Worm (Caenorhabditis elegans) whole organism, early embryonic: Measurements from ENCODE around the gene wah-1.

Source experiments
- B0310.2 ChIP-seq: sonication (generic microtip); optimal IDR thresholded peaks from 2 replicates; lab custom pipeline; 2016; ENCODE audit warnings: mild to moderate bottlenecking, missing genetic modification characterization, missing compliant biosample characterization
- F13C5.2 ChIP-seq: sonication (generic microtip); optimal IDR thresholded peaks from 2 replicates; lab custom pipeline; 2017; ENCODE audit warnings: mild to moderate bottlenecking, missing genetic modification characterization, inconsistent platforms, missing compliant biosample characterization
- ama-1 ChIP-seq: fragments of 150-350 bp; optimal IDR thresholded peaks from 2 replicates; lab custom pipeline; 2014
- ceh-13 ChIP-seq: fragments of 200-800 bp; sonication (Bioruptor generic); optimal IDR thresholded peaks from 2 replicates; lab custom pipeline; 2018; ENCODE audit warnings: mild to moderate bottlenecking, missing genetic modification characterization, missing compliant biosample characterization
- ceh-36 ChIP-seq: sonication (generic microtip); optimal IDR thresholded peaks from 2 replicates; lab custom pipeline; 2016; ENCODE audit warnings: missing genetic modification characterization, inconsistent platforms, missing compliant biosample characterization
- ets-7 ChIP-seq: sonication (generic microtip); optimal IDR thresholded peaks from 2 replicates; lab custom pipeline; 2016; ENCODE audit warnings: missing genotype, missing genetic modification characterization, missing compliant biosample characterization
- flt-1 ChIP-seq: fragments of 200-800 bp; sonication (Bioruptor generic); IDR thresholded peaks from 2 replicates; pipeline ENCODE4 v1.3.6; 2022; ENCODE audit warnings: missing genetic modification characterization, missing compliant biosample characterization
- hmbx-1 ChIP-seq: sonication (generic microtip); optimal IDR thresholded peaks from 2 replicates; lab custom pipeline; 2016; ENCODE audit warnings: mild to moderate bottlenecking, missing genetic modification characterization, missing compliant biosample characterization
- hmg-4 ChIP-seq: fragments of 200-800 bp; sonication (Bioruptor generic); optimal IDR thresholded peaks from 2 replicates; lab custom pipeline; 2018; ENCODE audit warnings: mild to moderate bottlenecking, missing genetic modification characterization, missing compliant biosample characterization
- hnd-1 ChIP-seq: sonication (generic microtip); optimal IDR thresholded peaks from 2 replicates; lab custom pipeline; 2016; ENCODE audit warnings: missing genetic modification characterization, missing compliant biosample characterization
- pes-1 ChIP-seq: fragments of 200-800 bp; sonication (Bioruptor generic); IDR thresholded peaks from 2 replicates; pipeline ENCODE4 v1.3.6; 2022; ENCODE audit warnings: missing genetic modification reagents, missing genetic modification characterization, missing compliant biosample characterization
- sea-1 ChIP-seq: fragments of 200-800 bp; sonication (Bioruptor generic); conservative IDR thresholded peaks from 2 replicates; pipeline ENCODE4 v1.3.6; 2022; ENCODE audit warnings: missing genetic modification characterization, missing compliant biosample characterization
- tbx-11 ChIP-seq: fragments of 200-800 bp; sonication (Bioruptor generic); IDR thresholded peaks from 2 replicates; pipeline ENCODE4 v1.3.6; 2022; ENCODE audit warnings: missing genetic modification characterization, missing compliant biosample characterization
- tbx-37 ChIP-seq: fragments of 200-800 bp; sonication (Bioruptor generic); conservative IDR thresholded peaks from 2 replicates; pipeline ENCODE4 v1.3.6; 2022; ENCODE audit warnings: missing genetic modification reagents, missing genetic modification characterization, missing compliant biosample characterization

- TF ChIP-seq F13C5.2 (tag; lab: Kevin White, UChicago) (no peak), ets-7 (tag; lab: Kevin White, UChicago) (no peak), ama-1 (lab: Kevin White, UChicago) (no peak), hmg-4 (GFP tag; lab: Kevin White, UChicago) (no peak), ceh-36 (tag; lab: Kevin White, UChicago) (no peak), flt-1 (GFP tag; lab: Robert Waterston, UW) (no peak), pes-1 (GFP tag; lab: Robert Waterston, UW) (no peak), tbx-11 (GFP tag; lab: Robert Waterston, UW) (no peak), hnd-1 (tag; lab: Kevin White, UChicago) (no peak), sea-1 (no peak), B0310.2 (tag; lab: Kevin White, UChicago) (no peak), hmbx-1 (no peak), tbx-37 (GFP tag; lab: Robert Waterston, UW) (no peak), ceh-13 (GFP tag; lab: Kevin White, UChicago) (no peak)
These were observed 11.2 kb upstream of the wah-1 start, which contains the start of gene Y56A3A.30 for ce11 chrIII:11978742-11979141.
